Worm (Caenorhabditis elegans) whole organism, mixed stage, embryonic: ENCODE results near the gene K06H6.1.

ENCODE experiments used
- M03D4.4 ChIP-seq: sonication (generic microtip); optimal IDR thresholded peaks from 2 replicates; lab custom pipeline; 2017; ENCODE audit warnings: mild to moderate bottlenecking, missing genetic modification characterization, missing compliant biosample characterization
- bed-3 ChIP-seq: fragments of 200-800 bp; sonication (Bioruptor generic); optimal IDR thresholded peaks from 3 replicates; lab custom pipeline; 2018; ENCODE audit warnings: mild to moderate bottlenecking, missing genetic modification characterization, moderate library complexity, missing compliant biosample characterization
- blmp-1 ChIP-seq: fragments of 150-350 bp; optimal IDR thresholded peaks from 2 replicates; lab custom pipeline; 2014; ENCODE audit warnings: missing biosample characterization, missing genetic modification characterization
- ceh-43 ChIP-seq: fragments of 200-800 bp; sonication (Bioruptor generic); optimal IDR thresholded peaks from 2 replicates; lab custom pipeline; 2018; ENCODE audit warnings: mild to moderate bottlenecking, missing genetic modification characterization, moderate library complexity, missing compliant biosample characterization
- ceh-83 ChIP-seq: fragments of 200-800 bp; sonication (Bioruptor generic); optimal IDR thresholded peaks from 2 replicates; lab custom pipeline; 2018; ENCODE audit warnings: mild to moderate bottlenecking, missing genetic modification characterization, missing compliant biosample characterization
- ces-1 ChIP-seq: fragments of 150-350 bp; optimal IDR thresholded peaks from 2 replicates; lab custom pipeline; 2014; ENCODE audit warnings: missing biosample characterization, missing genetic modification reagents, missing genetic modification characterization
- cnd-1 ChIP-seq: fragments of 200-800 bp; sonication (Bioruptor generic); optimal IDR thresholded peaks from 2 replicates; lab custom pipeline; 2018; ENCODE audit warnings: mild to moderate bottlenecking, missing genetic modification characterization, missing compliant biosample characterization
- drap-1 ChIP-seq: fragments of 200-800 bp; sonication (Bioruptor generic); optimal IDR thresholded peaks from 3 replicates; lab custom pipeline; 2018; ENCODE audit warnings: mild to moderate bottlenecking, missing genetic modification characterization, missing compliant biosample characterization
- elt-1 ChIP-seq: sonication (generic microtip); optimal IDR thresholded peaks from 2 replicates; lab custom pipeline; 2017; ENCODE audit warnings: missing genetic modification characterization, mild to moderate bottlenecking, missing compliant biosample characterization, antibody characterized with exemption, moderate library complexity, borderline replicate concordance; ENCODE audit not compliant: insufficient read depth
- elt-3 ChIP-seq: fragments of 150-350 bp; optimal IDR thresholded peaks from 2 replicates; lab custom pipeline; 2014; ENCODE audit warnings: missing biosample characterization, missing genetic modification characterization
- flh-1 ChIP-seq: fragments of 200-800 bp; sonication (Bioruptor generic); optimal IDR thresholded peaks from 2 replicates; lab custom pipeline; 2018; ENCODE audit warnings: mild to moderate bottlenecking, missing genetic modification characterization, moderate library complexity, missing compliant biosample characterization
- hlh-1 ChIP-seq: fragments of 150-350 bp; optimal IDR thresholded peaks from 2 replicates; lab custom pipeline; 2014; ENCODE audit warnings: missing biosample characterization, missing genetic modification reagents, missing genetic modification characterization
- lin-13 ChIP-seq: fragments of 150-350 bp; optimal IDR thresholded peaks from 2 replicates; lab custom pipeline; 2014; ENCODE audit warnings: missing biosample characterization, missing genetic modification characterization
- lin-32 ChIP-seq: fragments of 200-800 bp; sonication (Bioruptor generic); optimal IDR thresholded peaks from 2 replicates; lab custom pipeline; 2018; ENCODE audit warnings: mild to moderate bottlenecking, missing genetic modification characterization, missing compliant biosample characterization
- lsy-2 ChIP-seq: fragments of 150-350 bp; optimal IDR thresholded peaks from 2 replicates; lab custom pipeline; 2014; ENCODE audit warnings: missing biosample characterization, missing genetic modification characterization
- mep-1 ChIP-seq: fragments of 150-350 bp; optimal IDR thresholded peaks from 2 replicates; lab custom pipeline; 2017; ENCODE audit warnings: missing biosample characterization, missing genetic modification reagents, missing genetic modification characterization, inconsistent platforms
- mls-2 ChIP-seq: sonication (generic microtip); optimal IDR thresholded peaks from 2 replicates; lab custom pipeline; 2016; ENCODE audit warnings: mild to moderate bottlenecking, missing genetic modification characterization, moderate library complexity, missing compliant biosample characterization
- nhr-12 ChIP-seq: fragments of 150-350 bp; optimal IDR thresholded peaks from 2 replicates; lab custom pipeline; 2014; ENCODE audit warnings: missing biosample characterization, missing genetic modification characterization
- nhr-2 ChIP-seq: fragments of 150-350 bp; optimal IDR thresholded peaks from 2 replicates; lab custom pipeline; 2014; ENCODE audit warnings: missing biosample characterization, missing genetic modification characterization
- nhr-237 ChIP-seq: fragments of 150-350 bp; optimal IDR thresholded peaks from 2 replicates; lab custom pipeline; 2014; ENCODE audit warnings: missing biosample characterization, missing genetic modification characterization
- nhr-28 ChIP-seq: fragments of 150-350 bp; optimal IDR thresholded peaks from 2 replicates; lab custom pipeline; 2014; ENCODE audit warnings: missing biosample characterization, missing genetic modification characterization
- nhr-76 ChIP-seq: sonication (generic microtip); optimal IDR thresholded peaks from 2 replicates; lab custom pipeline; 2017; ENCODE audit warnings: missing biosample characterization, missing genetic modification characterization
- sem-2 ChIP-seq: fragments of 200-800 bp; sonication (Bioruptor generic); optimal IDR thresholded peaks from 2 replicates; lab custom pipeline; 2018; ENCODE audit warnings: mild to moderate bottlenecking, missing genetic modification characterization, missing compliant biosample characterization
- snpc-4 ChIP-seq: fragments of 150-350 bp; optimal IDR thresholded peaks from 2 replicates; lab custom pipeline; 2014; ENCODE audit warnings: missing biosample characterization, missing genetic modification characterization
- sptf-1 ChIP-seq: sonication (generic microtip); optimal IDR thresholded peaks from 2 replicates; lab custom pipeline; 2017; ENCODE audit warnings: mild to moderate bottlenecking, missing genetic modification characterization, moderate library complexity, missing compliant biosample characterization
- tbx-8 ChIP-seq: fragments of 200-800 bp; sonication (Bioruptor generic); optimal IDR thresholded peaks from 2 replicates; lab custom pipeline; 2018; ENCODE audit warnings: mild to moderate bottlenecking, missing genetic modification characterization, moderate library complexity, missing compliant biosample characterization
- unc-39 ChIP-seq: fragments of 150-350 bp; optimal IDR thresholded peaks from 2 replicates; lab custom pipeline; 2014; ENCODE audit warnings: missing biosample characterization, missing genetic modification characterization
- unc-62 ChIP-seq: fragments of 150-350 bp; optimal IDR thresholded peaks from 2 replicates; lab custom pipeline; 2014; ENCODE audit warnings: missing biosample characterization, missing genetic modification reagents, missing genetic modification characterization
- zip-8 ChIP-seq: fragments of 150-350 bp; optimal IDR thresholded peaks from 2 replicates; lab custom pipeline; 2014; ENCODE audit warnings: missing biosample characterization, missing genetic modification characterization
- ztf-11 ChIP-seq: fragments of 150-350 bp; optimal IDR thresholded peaks from 2 replicates; lab custom pipeline; 2014; ENCODE audit warnings: missing biosample characterization, missing genetic modification characterization

Gene K06H6.1

ce11 chrV:624922-625321, 37.0 kb downstream of the K06H6.1 start, which contains the start of gene srt-17:
srt-17 (minus strand) TSS chrV:625022.
- TF ChIP-seq nhr-76 (tag; lab: Kevin White, UChicago): no peak
- no peak for TF ChIP-seq bed-3 (GFP tag; lab: Kevin White, UChicago)
- no peak for TF ChIP-seq nhr-28 (tag; lab: Kevin White, UChicago)
- TF ChIP-seq lin-13 (tag; lab: Kevin White, UChicago): no peak
- no peak for TF ChIP-seq ztf-11 (tag; lab: Kevin White, UChicago)
- no peak for TF ChIP-seq unc-62 (GFP tag; lab: Kevin White, UChicago)
- TF ChIP-seq sptf-1 (tag; lab: Kevin White, UChicago): no peak

- TF ChIP-seq nhr-28 (tag; lab: Kevin White, UChicago): no peak
- no peak for TF ChIP-seq hlh-1 (tag; lab: Kevin White, UChicago)
- no peak for TF ChIP-seq lsy-2 (tag; lab: Kevin White, UChicago)
- no peak for TF ChIP-seq drap-1
- TF ChIP-seq lin-32 (GFP tag; lab: Kevin White, UChicago): no peak
- no peak for TF ChIP-seq snpc-4 (tag; lab: Kevin White, UChicago)
- no peak for TF ChIP-seq unc-62 (GFP tag; lab: Kevin White, UChicago)
- no peak for TF ChIP-seq nhr-2 (tag; lab: Kevin White, UChicago)
These were observed 38.4 kb downstream of the K06H6.1 start, which contains the start of gene F48G7.7 for ce11 chrV:626321-626720. F48G7.7 (minus strand) TSS chrV:626421.

- TF ChIP-seq nhr-12 (tag; lab: Kevin White, UChicago) (no peak), nhr-237 (tag; lab: Kevin White, UChicago) (no peak), ztf-11 (tag; lab: Kevin White, UChicago) (no peak), mls-2 (tag; lab: Kevin White, UChicago) (no peak), mep-1 (tag; lab: Kevin White, UChicago) (no peak), elt-1 (tag; lab: Kevin White, UChicago) (no peak), lsy-2 (tag; lab: Kevin White, UChicago) (no peak), M03D4.4 (tag; lab: Kevin White, UChicago) (no peak), unc-39 (tag; lab: Kevin White, UChicago) (no peak), zip-8 (no peak), ceh-43 (GFP tag; lab: Kevin White, UChicago) (no peak)
- TF ChIP-seq, all 35 proteins: peak for 0
These were observed 39.7 kb downstream of the K06H6.1 start, which contains the start of gene F48G7.8 for ce11 chrV:627585-627984. F48G7.8 (minus strand) TSS chrV:627685.

ce11 chrV:628527-628926, 40.6 kb downstream of the K06H6.1 start, which contains the start of gene F48G7.9:
F48G7.9 (minus strand) TSS chrV:628627.
- TF ChIP-seq zip-8 (no peak), unc-62 (GFP tag; lab: Kevin White, UChicago) (no peak), tbx-8 (GFP tag; lab: Kevin White, UChicago) (no peak), unc-39 (tag; lab: Kevin White, UChicago) (no peak), sptf-1 (tag; lab: Kevin White, UChicago) (no peak), nhr-76 (tag; lab: Kevin White, UChicago) (no peak), ces-1 (GFP tag; lab: Kevin White, UChicago) (no peak), blmp-1 (tag; lab: Kevin White, UChicago) (no peak), flh-1 (GFP tag; lab: Kevin White, UChicago) (no peak), drap-1 (no peak), lsy-2 (tag; lab: Kevin White, UChicago) (no peak), lin-32 (GFP tag; lab: Kevin White, UChicago) (no peak)

- no peak for TF ChIP-seq snpc-4 (tag; lab: Kevin White, UChicago)
- TF ChIP-seq elt-3 (tag; lab: Kevin White, UChicago): no peak
- TF ChIP-seq nhr-12 (tag; lab: Kevin White, UChicago): no peak
- TF ChIP-seq sem-2 (GFP tag; lab: Kevin White, UChicago): no peak
- no peak for TF ChIP-seq ces-1 (GFP tag; lab: Kevin White, UChicago)
- no peak for TF ChIP-seq cnd-1 (tag; lab: Kevin White, UChicago)
- no peak for TF ChIP-seq bed-3 (GFP tag; lab: Kevin White, UChicago)
- TF ChIP-seq flh-1 (GFP tag; lab: Kevin White, UChicago): no peak
- no peak for TF ChIP-seq ceh-83
- no peak for TF ChIP-seq nhr-76 (tag; lab: Kevin White, UChicago)
- TF ChIP-seq hlh-1 (tag; lab: Kevin White, UChicago): no peak
- no peak for TF ChIP-seq unc-39 (tag; lab: Kevin White, UChicago)
- no peak for TF ChIP-seq unc-62 (GFP tag; lab: Kevin White, UChicago)
- TF ChIP-seq M03D4.4 (tag; lab: Kevin White, UChicago): no peak
These were observed 43.9 kb downstream of the K06H6.1 start for ce11 chrV:631832-632231.
